Worm (Caenorhabditis elegans) whole organism, young adult: Measurements from ENCODE around the gene T11G6.2.

Experiments
- B0019.2 ChIP-seq: fragments of 200-800 bp; sonication (Bioruptor generic); conservative IDR thresholded peaks from 2 replicates; pipeline ENCODE4 v1.3.6; 2022; ENCODE audit warnings: missing genetic modification reagents, missing genetic modification characterization, missing compliant biosample characterization
- C06A6.2 ChIP-seq: fragments of 200-800 bp; sonication (Bioruptor generic); conservative IDR thresholded peaks from 2 replicates; pipeline ENCODE4 v1.3.6; 2022; ENCODE audit warnings: missing genetic modification characterization, missing compliant biosample characterization
- F22D6.2 ChIP-seq: sonication (generic microtip); optimal IDR thresholded peaks from 2 replicates; lab custom pipeline; 2016; ENCODE audit warnings: mild to moderate bottlenecking, missing genetic modification characterization, missing compliant biosample characterization
- F39B2.1 ChIP-seq: fragments of 200-800 bp; sonication (Bioruptor generic); IDR thresholded peaks from 2 replicates; pipeline ENCODE4 v1.3.6; 2022; ENCODE audit warnings: missing genetic modification reagents, missing genetic modification characterization, missing compliant biosample characterization
- F52B5.7 ChIP-seq: sonication (generic microtip); optimal IDR thresholded peaks from 2 replicates; lab custom pipeline; 2016; ENCODE audit warnings: mild to moderate bottlenecking, missing genetic modification characterization, missing compliant biosample characterization
- F57A8.1 ChIP-seq: fragments of 200-800 bp; sonication (Bioruptor generic); optimal IDR thresholded peaks from 2 replicates; lab custom pipeline; 2018; ENCODE audit warnings: mild to moderate bottlenecking, missing genetic modification characterization, moderate library complexity, missing compliant biosample characterization
- F57C9.4 ChIP-seq: sonication (generic microtip); optimal IDR thresholded peaks from 2 replicates; lab custom pipeline; 2017; ENCODE audit warnings: mild to moderate bottlenecking, missing genetic modification characterization, missing compliant biosample characterization
- Y67H2A.10 ChIP-seq: fragments of 200-800 bp; sonication (Bioruptor generic); conservative IDR thresholded peaks from 2 replicates; pipeline ENCODE4 v1.3.6; 2022; ENCODE audit warnings: missing genetic modification reagents, missing genetic modification characterization, missing compliant biosample characterization
- Y79H2A.3 ChIP-seq: fragments of 200-800 bp; sonication (Bioruptor generic); conservative IDR thresholded peaks from 2 replicates; pipeline ENCODE4 v1.3.6; 2022; ENCODE audit warnings: missing genetic modification reagents, missing genetic modification characterization, missing compliant biosample characterization
- aptf-2 ChIP-seq: fragments of 200-800 bp; sonication (Bioruptor generic); conservative IDR thresholded peaks from 2 replicates; pipeline ENCODE4 v1.3.6; 2022; ENCODE audit warnings: missing genetic modification reagents, missing genetic modification characterization, missing compliant biosample characterization
- atf-7 ChIP-seq: sonication (generic microtip); optimal IDR thresholded peaks from 2 replicates; lab custom pipeline; 2017; ENCODE audit warnings: mild to moderate bottlenecking, missing genetic modification characterization, missing compliant biosample characterization
- attf-3 ChIP-seq: fragments of 200-800 bp; sonication (Bioruptor generic); conservative IDR thresholded peaks from 2 replicates; pipeline ENCODE4 v1.3.6; 2022; ENCODE audit warnings: missing genetic modification reagents, missing genetic modification characterization, missing compliant biosample characterization
- attf-6 ChIP-seq: fragments of 200-800 bp; sonication (Bioruptor generic); IDR thresholded peaks from 2 replicates; pipeline ENCODE4 v1.3.6; 2022; ENCODE audit warnings: missing genetic modification reagents, missing genetic modification characterization, missing compliant biosample characterization
- ceh-58 ChIP-seq: fragments of 200-800 bp; sonication (Bioruptor generic); IDR thresholded peaks from 2 replicates; pipeline ENCODE4 v1.3.6; 2022; ENCODE audit warnings: missing genetic modification characterization, missing compliant biosample characterization
- egl-18 ChIP-seq: fragments of 200-800 bp; sonication (Bioruptor generic); IDR thresholded peaks from 2 replicates; pipeline ENCODE4 v1.3.6; 2022; ENCODE audit warnings: missing genetic modification reagents, missing genetic modification characterization, missing compliant biosample characterization
- egl-44 ChIP-seq: fragments of 200-800 bp; sonication (Bioruptor generic); IDR thresholded peaks from 2 replicates; pipeline ENCODE4 v1.3.6; 2022; ENCODE audit warnings: missing genetic modification reagents, missing genetic modification characterization, missing compliant biosample characterization
- ekl-4 ChIP-seq: fragments of 200-800 bp; sonication (Bioruptor generic); IDR thresholded peaks from 2 replicates; pipeline ENCODE4 v1.3.6; 2022; ENCODE audit warnings: missing genetic modification reagents, missing genetic modification characterization, missing compliant biosample characterization
- ets-4 ChIP-seq: fragments of 200-800 bp; sonication (Bioruptor generic); optimal IDR thresholded peaks from 2 replicates; lab custom pipeline; 2018; ENCODE audit warnings: mild to moderate bottlenecking, missing genetic modification characterization, missing compliant biosample characterization
- hmg-20 ChIP-seq: fragments of 200-800 bp; sonication (Bioruptor generic); IDR thresholded peaks from 2 replicates; pipeline ENCODE4 v1.3.6; 2022; ENCODE audit warnings: missing genetic modification reagents, missing genetic modification characterization, missing compliant biosample characterization
- hsf-1 ChIP-seq: fragments of 200-800 bp; sonication (Bioruptor generic); IDR thresholded peaks from 2 replicates; pipeline ENCODE4 v1.3.6; 2022; ENCODE audit warnings: missing genetic modification reagents, missing genetic modification characterization, missing compliant biosample characterization
- lin-35 ChIP-seq, 3 experiments: fragments of 150-350 bp in 2 of 3; sonication (generic microtip) in 1 of 3; optimal IDR thresholded peaks; 2 replicates each; lab custom pipeline; 2014 to 2018; ENCODE audit warnings: missing biosample characterization in 3 of 3, missing genetic modification characterization in 3 of 3, missing genetic modification reagents in 3 of 3
- lin-40 ChIP-seq: sonication (generic microtip); optimal IDR thresholded peaks from 2 replicates; lab custom pipeline; 2016; ENCODE audit warnings: missing genetic modification characterization, mild to moderate bottlenecking, missing compliant biosample characterization, missing genotype, missing genetic modification reagents
- lsl-1 ChIP-seq: fragments of 200-800 bp; sonication (Bioruptor generic); optimal IDR thresholded peaks from 2 replicates; lab custom pipeline; 2018; ENCODE audit warnings: mild to moderate bottlenecking, missing genetic modification characterization, moderate library complexity, missing compliant biosample characterization
- mcd-1 ChIP-seq: fragments of 200-800 bp; sonication (Bioruptor generic); IDR thresholded peaks from 2 replicates; pipeline ENCODE4 v1.3.6; 2022; ENCODE audit warnings: missing genetic modification reagents, missing genetic modification characterization, missing compliant biosample characterization
- mel-28 ChIP-seq: sonication (generic microtip); optimal IDR thresholded peaks from 2 replicates; lab custom pipeline; 2016; ENCODE audit warnings: borderline replicate concordance, mild to moderate bottlenecking, missing genetic modification characterization, missing compliant biosample characterization
- nfya-1 ChIP-seq: sonication (generic microtip); optimal IDR thresholded peaks from 2 replicates; lab custom pipeline; 2017; ENCODE audit warnings: antibody characterized with exemption, missing compliant biosample characterization, missing genetic modification characterization, borderline replicate concordance; ENCODE audit not compliant: insufficient read depth
- nfyb-1 ChIP-seq: fragments of 200-800 bp; sonication (Bioruptor generic); IDR thresholded peaks from 2 replicates; pipeline ENCODE4 v1.3.6; 2022; ENCODE audit warnings: missing genetic modification reagents, missing genetic modification characterization, missing compliant biosample characterization
- nhr-90 ChIP-seq: sonication (generic microtip); optimal IDR thresholded peaks from 2 replicates; lab custom pipeline; 2016; ENCODE audit warnings: missing genotype, mild to moderate bottlenecking, missing genetic modification characterization, missing compliant biosample characterization
- repo-1 ChIP-seq: sonication (generic microtip); optimal IDR thresholded peaks from 2 replicates; lab custom pipeline; 2017; ENCODE audit warnings: mild to moderate bottlenecking, missing genetic modification characterization, missing compliant biosample characterization
- sdz-38 ChIP-seq: sonication (generic microtip); optimal IDR thresholded peaks from 2 replicates; lab custom pipeline; 2016; ENCODE audit warnings: missing genotype, missing genetic modification characterization, missing compliant biosample characterization
- snpc-1.3 ChIP-seq: sonication (generic microtip); optimal IDR thresholded peaks from 2 replicates; lab custom pipeline; 2017; ENCODE audit warnings: missing genetic modification characterization, mild to moderate bottlenecking, missing compliant biosample characterization, antibody characterized with exemption, moderate library complexity, missing genotype, missing genetic modification reagents; ENCODE audit not compliant: insufficient read depth
- unc-62 ChIP-seq: fragments of 150-350 bp; optimal IDR thresholded peaks from 2 replicates; lab custom pipeline; 2014; ENCODE audit warnings: missing biosample characterization, missing genetic modification reagents, missing genetic modification characterization
- xnd-1 ChIP-seq: sonication (generic microtip); optimal IDR thresholded peaks from 2 replicates; lab custom pipeline; 2016; ENCODE audit warnings: missing genotype, missing genetic modification reagents, missing genetic modification characterization, missing compliant biosample characterization
- zim-3 ChIP-seq: sonication (generic microtip); optimal IDR thresholded peaks from 2 replicates; lab custom pipeline; 2017; ENCODE audit warnings: mild to moderate bottlenecking, missing genetic modification characterization, moderate library complexity, missing compliant biosample characterization
- ztf-6 ChIP-seq: fragments of 200-800 bp; sonication (Bioruptor generic); IDR thresholded peaks from 2 replicates; pipeline ENCODE4 v1.3.6; 2022; ENCODE audit warnings: missing genetic modification reagents, missing genetic modification characterization, missing compliant biosample characterization

Gene T11G6.2

ce11 chrIV:10902476-10902875 is 44.2 kb upstream of the T11G6.2 start:
- no peak for TF ChIP-seq aptf-2 (GFP tag; lab: Robert Waterston, UW)
- no peak for TF ChIP-seq F39B2.1
- TF ChIP-seq lin-35 (GFP tag; optimal IDR thresholded peaks at IDR 0.05; lab: Kevin White, UChicago), result no peak
- no peak for TF ChIP-seq sdz-38 (tag; lab: Kevin White, UChicago)
- no peak for TF ChIP-seq mcd-1 (GFP tag; lab: Robert Waterston, UW)
- no peak for TF ChIP-seq snpc-1.3
- TF ChIP-seq ceh-58, result no peak
- TF ChIP-seq lin-40 (tag; lab: Kevin White, UChicago), result no peak
- TF ChIP-seq nhr-90 (tag; lab: Kevin White, UChicago), result no peak
- no peak for TF ChIP-seq lsl-1 (GFP tag; lab: Kevin White, UChicago)

- no peak for TF ChIP-seq ztf-6 (GFP tag; lab: Robert Waterston, UW)
- no peak for TF ChIP-seq attf-6 (GFP tag; lab: Robert Waterston, UW)
- TF ChIP-seq hmg-20, result no peak
- TF ChIP-seq egl-44 (GFP tag; lab: Robert Waterston, UW), result no peak
- TF ChIP-seq hsf-1 (GFP tag; lab: Robert Waterston, UW), result no peak
- no peak for TF ChIP-seq attf-3 (GFP tag; lab: Robert Waterston, UW)
- no peak for TF ChIP-seq repo-1 (tag; lab: Kevin White, UChicago)
- TF ChIP-seq F39B2.1, result no peak
- TF ChIP-seq Y67H2A.10 (GFP tag; lab: Robert Waterston, UW), result no peak
- no peak for TF ChIP-seq F52B5.7
- no peak for TF ChIP-seq nfya-1 (tag; lab: Kevin White, UChicago)
- no peak for TF ChIP-seq ets-4
- no peak for TF ChIP-seq mel-28
- TF ChIP-seq xnd-1 (tag; lab: Kevin White, UChicago), result no peak
- TF ChIP-seq Y79H2A.3 (GFP tag; lab: Robert Waterston, UW), result no peak
- TF ChIP-seq, all 124 proteins: peak for 0
These were observed 41.8 kb upstream of the T11G6.2 start, which contains the start of gene srlf-30 for ce11 chrIV:10900083-10900482. srlf-30 (plus strand) TSS chrIV:10900383.

ce11 chrIV:10899091-10899490 is 40.8 kb upstream of the T11G6.2 start, which contains the start of the genes F13E9.9 and F13E9.19:
F13E9.9 (minus strand) TSS chrIV:10899191.
F13E9.19 (plus strand) TSS chrIV:10899406.
- no peak for TF ChIP-seq ekl-4 (GFP tag; lab: Robert Waterston, UW)
- TF ChIP-seq hsf-1 (GFP tag; lab: Robert Waterston, UW), result no peak
- TF ChIP-seq hmg-20, result no peak
- TF ChIP-seq atf-7 (tag; lab: Kevin White, UChicago), result no peak
- TF ChIP-seq nfyb-1 (GFP tag; lab: Robert Waterston, UW), result no peak
- TF ChIP-seq unc-62 (GFP tag; lab: Kevin White, UChicago), result no peak
- TF ChIP-seq egl-44 (GFP tag; lab: Robert Waterston, UW), result no peak
- TF ChIP-seq egl-18 (GFP tag; lab: Robert Waterston, UW), result no peak
- no peak for TF ChIP-seq F57C9.4 (tag; lab: Kevin White, UChicago)
- TF ChIP-seq ztf-6 (GFP tag; lab: Robert Waterston, UW), result no peak
- no peak for TF ChIP-seq F22D6.2 (tag; lab: Kevin White, UChicago)
- no peak for TF ChIP-seq mel-28
- no peak for TF ChIP-seq B0019.2 (GFP tag; lab: Robert Waterston, UW)
- no peak for TF ChIP-seq zim-3 (tag; lab: Kevin White, UChicago)
- no peak for TF ChIP-seq F57A8.1
- no peak for TF ChIP-seq C06A6.2 (GFP tag; lab: Robert Waterston, UW)
